Worm (Caenorhabditis elegans): Measurements from ENCODE around the gene csp-1.

DNA sequence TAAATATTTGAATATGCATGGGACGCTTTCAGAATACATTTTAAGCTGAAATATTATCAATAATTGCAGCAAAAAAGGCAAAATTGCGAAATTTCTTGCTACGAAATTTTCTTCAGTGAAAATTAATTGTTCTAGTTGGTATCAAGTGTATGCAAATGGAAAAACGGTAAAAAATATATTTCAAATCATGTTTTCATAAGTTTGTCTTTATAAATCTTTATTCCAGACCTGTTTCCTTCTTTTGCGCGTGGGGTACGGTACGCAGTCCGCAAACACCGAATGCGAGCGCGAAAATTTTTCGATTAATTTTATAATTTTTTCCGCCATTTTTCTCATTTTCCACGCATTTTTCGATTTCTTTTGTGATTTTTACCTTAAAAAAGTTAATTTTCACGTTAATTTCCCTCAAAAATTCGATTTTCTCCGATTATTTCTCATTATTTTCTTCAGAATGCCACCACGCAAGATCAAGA, 4.5 kb upstream of the csp-1 start, which contains the start of the genes fbxc-23 and csc-1:
- TF ChIP-seq unc-62 (GFP tag; optimal IDR thresholded peaks at IDR 0.05) (no peak), ama-1 (optimal IDR thresholded peaks at IDR 0.05) (no peak), zag-1 (tag; optimal IDR thresholded peaks at IDR 0.05) (no peak), ceh-82 (tag; optimal IDR thresholded peaks at IDR 0.05) (peak; percentile 20 to 42 (median 28)), nhr-77 (tag; optimal IDR thresholded peaks at IDR 0.05) (peak; percentile 21)
